Fruit fly (Drosophila melanogaster) whole organism, embryonic: ENCODE data around the gene Mlc-c.

Experiments
- Atf-2 ChIP-seq: fragments of 200-800 bp; sonication (Bioruptor generic); optimal IDR thresholded peaks from 2 replicates; lab custom pipeline; 2016; ENCODE audit warnings: missing biosample characterization, missing genetic modification characterization
- Atf3 ChIP-seq: fragments of 200-800 bp; sonication (Bioruptor generic); optimal IDR thresholded peaks from 3 replicates; lab custom pipeline; 2016; ENCODE audit warnings: missing biosample characterization, missing genetic modification characterization
- BEAF-32 ChIP-seq: fragments of 200-800 bp; sonication (Bioruptor generic); optimal IDR thresholded peaks from 3 replicates; lab custom pipeline; 2017; ENCODE audit warnings: missing biosample characterization, missing genetic modification characterization, mild to moderate bottlenecking, moderate library complexity, missing genetic modification reagents
- CG10654 ChIP-seq: fragments of 200-800 bp; sonication (Bioruptor generic); optimal IDR thresholded peaks from 2 replicates; lab custom pipeline; 2016; ENCODE audit warnings: missing biosample characterization, missing genetic modification characterization
- CG10959 ChIP-seq: fragments of 200-800 bp; sonication (Bioruptor generic); IDR thresholded peaks from 2 replicates; pipeline ENCODE4 v1.3.6; 2022; ENCODE audit warnings: missing biosample characterization, missing genetic modification characterization
- CG12155 ChIP-seq: fragments of 200-800 bp; sonication (Bioruptor generic); optimal IDR thresholded peaks from 3 replicates; lab custom pipeline; 2016; ENCODE audit warnings: missing biosample characterization, missing genetic modification characterization
- CG13123 ChIP-seq: fragments of 200-800 bp; sonication (Bioruptor generic); optimal IDR thresholded peaks from 2 replicates; lab custom pipeline; 2016; ENCODE audit warnings: missing biosample characterization, missing genetic modification characterization
- CG13287 ChIP-seq: fragments of 200-800 bp; sonication (Bioruptor generic); IDR thresholded peaks from 2 replicates; pipeline ENCODE4 v1.3.6; 2022; ENCODE audit warnings: missing biosample characterization, missing genetic modification characterization; ENCODE audit not compliant: partially characterized antibody
- CG13296 ChIP-seq: fragments of 200-800 bp; sonication (Bioruptor generic); optimal IDR thresholded peaks from 3 replicates; lab custom pipeline; 2018; ENCODE audit warnings: missing biosample characterization, mild to moderate bottlenecking, missing genetic modification characterization
- CG13894 ChIP-seq: fragments of 200-800 bp; sonication (Bioruptor generic); optimal IDR thresholded peaks from 3 replicates; lab custom pipeline; 2018; ENCODE audit warnings: missing biosample characterization, mild to moderate bottlenecking, missing genetic modification characterization, moderate library complexity
- CG15011 ChIP-seq: fragments of 200-800 bp; sonication (Bioruptor generic); optimal IDR thresholded peaks from 3 replicates; lab custom pipeline; 2018; ENCODE audit warnings: missing biosample characterization, mild to moderate bottlenecking, missing genetic modification characterization
- CG1529 ChIP-seq: fragments of 200-800 bp; sonication (Bioruptor generic); optimal IDR thresholded peaks from 3 replicates; lab custom pipeline; 2018; ENCODE audit warnings: missing biosample characterization, missing genetic modification characterization
- CG2129 ChIP-seq: fragments of 200-800 bp; sonication (Bioruptor generic); IDR thresholded peaks from 2 replicates; pipeline ENCODE4 v1.3.6; 2022; ENCODE audit warnings: missing biosample characterization, missing genetic modification characterization; ENCODE audit not compliant: partially characterized antibody
- CG3281 ChIP-seq: fragments of 200-800 bp; sonication (Bioruptor generic); optimal IDR thresholded peaks from 3 replicates; lab custom pipeline; 2017; ENCODE audit warnings: missing biosample characterization, mild to moderate bottlenecking, missing genetic modification characterization
- CG4328 ChIP-seq: fragments of 200-800 bp; sonication (Bioruptor generic); optimal IDR thresholded peaks from 3 replicates; lab custom pipeline; 2017; ENCODE audit warnings: missing biosample characterization, missing genetic modification reagents, missing genetic modification characterization
- CG4617 ChIP-seq: fragments of 200-800 bp; sonication (Bioruptor generic); optimal IDR thresholded peaks from 3 replicates; lab custom pipeline; 2016; ENCODE audit warnings: missing biosample characterization, missing genetic modification characterization, borderline replicate concordance
- CG7357 ChIP-seq: fragments of 200-800 bp; sonication (Bioruptor generic); IDR thresholded peaks from 3 replicates; pipeline ENCODE4 v1.3.6; 2022; ENCODE audit warnings: missing biosample characterization, missing genetic modification characterization
- CG8388 ChIP-seq: fragments of 200-800 bp; sonication (Bioruptor generic); optimal IDR thresholded peaks from 2 replicates; lab custom pipeline; 2019; ENCODE audit warnings: missing biosample characterization, mild to moderate bottlenecking, missing genetic modification characterization, moderate library complexity
- CG9609 ChIP-seq: fragments of 200-800 bp; sonication (Bioruptor generic); optimal IDR thresholded peaks from 3 replicates; lab custom pipeline; 2016; ENCODE audit warnings: missing biosample characterization, missing genetic modification characterization
- CG9727 ChIP-seq: fragments of 200-800 bp; sonication (Bioruptor generic); optimal IDR thresholded peaks from 3 replicates; lab custom pipeline; 2017; ENCODE audit warnings: missing biosample characterization, mild to moderate bottlenecking, missing genetic modification characterization
- CG9876 ChIP-seq: fragments of 200-800 bp; sonication (Bioruptor generic); optimal IDR thresholded peaks from 2 replicates; lab custom pipeline; 2016; ENCODE audit warnings: missing biosample characterization, missing genetic modification characterization
- Chrac-16 ChIP-seq: fragments of 200-800 bp; sonication (Bioruptor generic); optimal IDR thresholded peaks from 3 replicates; lab custom pipeline; 2016; ENCODE audit warnings: missing biosample characterization, missing genetic modification characterization
- Dll ChIP-seq: fragments of 200-800 bp; sonication (Bioruptor generic); IDR thresholded peaks from 4 replicates; pipeline ENCODE4 v1.3.6; 2022; ENCODE audit warnings: missing biosample characterization, missing genetic modification characterization; ENCODE audit not compliant: partially characterized antibody
- Doc3 ChIP-seq: fragments of 200-800 bp; sonication (Bioruptor generic); IDR thresholded peaks from 3 replicates; pipeline ENCODE4 v1.3.6; 2022; ENCODE audit warnings: missing biosample characterization, missing genetic modification characterization; ENCODE audit not compliant: partially characterized antibody
- ERR ChIP-seq: fragments of 200-800 bp; sonication (Bioruptor generic); optimal IDR thresholded peaks from 2 replicates; lab custom pipeline; 2016; ENCODE audit warnings: missing biosample characterization, missing genetic modification characterization
- Ets97D ChIP-seq: fragments of 200-800 bp; sonication (Bioruptor generic); optimal IDR thresholded peaks from 3 replicates; lab custom pipeline; 2016; ENCODE audit warnings: missing biosample characterization, missing genetic modification characterization
- GATAe ChIP-seq: fragments of 200-800 bp; sonication (Bioruptor generic); conservative IDR thresholded peaks from 2 replicates; pipeline ENCODE4 v1.3.6; 2022; ENCODE audit warnings: missing biosample characterization, missing genetic modification characterization
- Gug ChIP-seq: fragments of 200-800 bp; sonication (Bioruptor generic); IDR thresholded peaks from 4 replicates; pipeline ENCODE4 v1.3.6; 2022; ENCODE audit warnings: missing biosample characterization, missing genetic modification characterization
- MBD-R2 ChIP-seq: fragments of 200-800 bp; sonication (Bioruptor generic); IDR thresholded peaks from 2 replicates; pipeline ENCODE4 v1.3.6; 2022; ENCODE audit warnings: missing biosample characterization, missing genetic modification characterization
- Mrtf ChIP-seq: fragments of 200-800 bp; sonication (Bioruptor generic); IDR thresholded peaks from 3 replicates; pipeline ENCODE4 v1.3.6; 2022; ENCODE audit warnings: missing biosample characterization, missing genetic modification characterization
- NC2β ChIP-seq: fragments of 200-800 bp; sonication (Bioruptor generic); optimal IDR thresholded peaks from 2 replicates; lab custom pipeline; 2016; ENCODE audit warnings: missing biosample characterization, missing genetic modification characterization
- NFAT ChIP-seq: fragments of 200-800 bp; sonication (Bioruptor generic); IDR thresholded peaks from 2 replicates; pipeline ENCODE4 v1.3.6; 2022; ENCODE audit warnings: missing biosample characterization, missing genetic modification characterization
- Ssrp ChIP-seq: fragments of 200-800 bp; sonication (Bioruptor generic); optimal IDR thresholded peaks from 2 replicates; lab custom pipeline; 2018; ENCODE audit warnings: missing biosample characterization, mild to moderate bottlenecking, missing genetic modification characterization, moderate library complexity
- Taf1 ChIP-seq: fragments of 200-800 bp; sonication (Bioruptor generic); IDR thresholded peaks from 2 replicates; pipeline ENCODE4 v1.3.6; 2022; ENCODE audit warnings: missing biosample characterization, missing genetic modification characterization
- cas ChIP-seq: fragments of 200-800 bp; sonication (Bioruptor generic); IDR thresholded peaks from 2 replicates; pipeline ENCODE4 v1.3.6; 2022; ENCODE audit warnings: missing biosample characterization, missing genetic modification characterization
- dysf ChIP-seq: fragments of 200-800 bp; sonication (Bioruptor generic); IDR thresholded peaks from 3 replicates; pipeline ENCODE4 v1.3.6; 2022; ENCODE audit warnings: missing biosample characterization, missing genetic modification characterization
- fd102C ChIP-seq: fragments of 200-800 bp; sonication (Bioruptor generic); optimal IDR thresholded peaks from 2 replicates; lab custom pipeline; 2018; ENCODE audit warnings: missing biosample characterization, mild to moderate bottlenecking, missing genetic modification characterization, moderate library complexity
- fd64A ChIP-seq: fragments of 200-800 bp; sonication (Bioruptor generic); optimal IDR thresholded peaks from 3 replicates; lab custom pipeline; 2018; ENCODE audit warnings: missing biosample characterization, mild to moderate bottlenecking, missing genetic modification characterization
- fru ChIP-seq: fragments of >200 bp; optimal IDR thresholded peaks from 2 replicates; lab custom pipeline; 2017
- gem ChIP-seq: fragments of 200-800 bp; sonication (Bioruptor generic); optimal IDR thresholded peaks from 2 replicates; lab custom pipeline; 2019; ENCODE audit warnings: missing biosample characterization, mild to moderate bottlenecking, missing genetic modification characterization, moderate library complexity
- her ChIP-seq: fragments of 200-800 bp; sonication (Bioruptor generic); optimal IDR thresholded peaks from 2 replicates; lab custom pipeline; 2016; ENCODE audit warnings: missing biosample characterization, missing genetic modification characterization
- jing ChIP-seq: fragments of 200-800 bp; sonication (Bioruptor generic); optimal IDR thresholded peaks from 2 replicates; lab custom pipeline; 2018; ENCODE audit warnings: missing biosample characterization, mild to moderate bottlenecking, missing genetic modification characterization
- mirr ChIP-seq: fragments of 200-800 bp; sonication (Bioruptor generic); optimal IDR thresholded peaks from 3 replicates; lab custom pipeline; 2018; ENCODE audit warnings: missing biosample characterization, mild to moderate bottlenecking, missing genetic modification characterization
- nom ChIP-seq: fragments of 200-800 bp; sonication (Bioruptor generic); optimal IDR thresholded peaks from 2 replicates; lab custom pipeline; 2017; ENCODE audit warnings: missing biosample characterization, missing genetic modification characterization, mild to moderate bottlenecking, moderate library complexity, missing genetic modification reagents
- pan ChIP-seq, 4 experiments: fragments of >200 bp in 3 of 4; fragments of 200-800 bp in 1 of 4; sonication (Bioruptor generic) in 1 of 4; optimal IDR thresholded peaks in 3 of 4; IDR thresholded peaks in 1 of 4; 2 replicates each; pipeline versions ENCODE4 v1.3.6 to Lab custom; 2017 to 2022; ENCODE audit warnings: missing biosample characterization in 2 of 4, missing genetic modification characterization in 2 of 4, mixed read lengths in 1 of 4
- pros ChIP-seq: fragments of 200-800 bp; sonication (Bioruptor generic); optimal IDR thresholded peaks from 3 replicates; lab custom pipeline; 2019; ENCODE audit warnings: missing biosample characterization, mild to moderate bottlenecking, missing genetic modification characterization, moderate library complexity
- ranshi ChIP-seq: fragments of 200-800 bp; sonication (Bioruptor generic); IDR thresholded peaks from 2 replicates; pipeline ENCODE4 v1.3.6; 2022; ENCODE audit warnings: missing biosample characterization, missing genetic modification characterization
- seq ChIP-seq: fragments of 200-800 bp; sonication (Bioruptor generic); IDR thresholded peaks from 2 replicates; pipeline ENCODE4 v1.3.6; 2022; ENCODE audit warnings: missing biosample characterization, missing genetic modification characterization
- sug ChIP-seq: fragments of 200-800 bp; optimal IDR thresholded peaks from 2 replicates; lab custom pipeline; 2019; ENCODE audit warnings: missing biosample characterization, mild to moderate bottlenecking, missing genetic modification characterization, moderate library complexity
- ttk ChIP-seq: fragments of 200-800 bp; sonication (Bioruptor generic); IDR thresholded peaks from 2 replicates; pipeline ENCODE4 v2.1.2; 2022; ENCODE audit warnings: missing biosample characterization, missing genetic modification characterization
- wdn ChIP-seq: fragments of 200-800 bp; sonication (Bioruptor generic); IDR thresholded peaks from 2 replicates; pipeline ENCODE4 v1.3.6; 2022; ENCODE audit warnings: missing biosample characterization, missing genetic modification characterization

Gene Mlc-c

DNA sequence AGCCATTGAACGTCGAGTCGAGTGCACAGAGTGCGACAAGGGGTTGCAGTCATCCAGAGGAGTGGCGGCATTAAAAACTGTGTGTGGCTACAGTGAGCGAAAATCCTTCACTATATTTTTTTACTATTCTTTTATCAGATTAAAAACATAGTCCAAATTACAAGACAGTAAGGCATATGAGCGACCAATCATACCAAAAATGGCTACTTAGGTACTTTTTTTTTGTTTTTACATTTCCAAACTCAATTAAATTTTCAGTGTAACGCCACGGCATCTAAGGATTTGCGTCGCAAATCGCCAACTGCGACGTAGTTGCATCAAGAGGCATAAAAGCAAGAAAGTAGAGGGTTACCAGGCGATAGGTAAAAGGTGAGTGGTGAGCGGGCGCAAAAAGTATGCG, 16.7 kb upstream of the Mlc-c start (continued):
- TF ChIP-seq CG7357 (GFP tag; lab: Robert Waterston, UW), result 0 out of 3 replicates have a peak, but pooled peaks have one; percentile 42
- TF ChIP-seq Mrtf (GFP tag; lab: Robert Waterston, UW), result no peak
- TF ChIP-seq CG8388 (GFP tag; lab: Kevin White, UChicago), result peak; percentile 60
- no peak for TF ChIP-seq fd64A (GFP tag; lab: Kevin White, UChicago)
- no peak for TF ChIP-seq CG2129 (GFP tag; lab: Robert Waterston, UW)
- TF ChIP-seq Dll (GFP tag; lab: Robert Waterston, UW), result no peak
- TF ChIP-seq BEAF-32 (GFP tag; lab: Kevin White, UChicago), result no peak
- TF ChIP-seq CG13123, result no peak
- TF ChIP-seq CG4617, result no peak
- TF ChIP-seq jing (GFP tag; lab: Kevin White, UChicago), result peak; percentile 4
- peak; percentile 29 for TF ChIP-seq CG9727 (GFP tag; lab: Kevin White, UChicago)
- TF ChIP-seq pros (GFP tag; lab: Kevin White, UChicago), result peak; percentile 17
- TF ChIP-seq Chrac-16, result peak; percentile 46
- no peak for TF ChIP-seq CG12155 (GFP tag; lab: Kevin White, UChicago)
- no peak for TF ChIP-seq her (GFP tag; lab: Kevin White, UChicago)
- TF ChIP-seq fd102C (GFP tag; lab: Kevin White, UChicago), result no peak
- TF ChIP-seq NFAT, result no peak
- peak; percentile 74 for TF ChIP-seq gem (tag; lab: Kevin White, UChicago)
- no peak for TF ChIP-seq GATAe
- no peak for TF ChIP-seq Ets97D (GFP tag; lab: Kevin White, UChicago)
- TF ChIP-seq wdn, result no peak
- no peak for TF ChIP-seq CG4328 (GFP tag; lab: Kevin White, UChicago)
- no peak for TF ChIP-seq seq (GFP tag; lab: Robert Waterston, UW)
- TF ChIP-seq CG10654, result peak; percentile 27
- peak; percentile 52; the same call in 1 of the 2 replicates for TF ChIP-seq ranshi (GFP tag; lab: Robert Waterston, UW)
- no peak for TF ChIP-seq Atf-2 (GFP tag; lab: Kevin White, UChicago)
- no peak for TF ChIP-seq Taf1 (GFP tag; lab: Robert Waterston, UW)
- peak; percentile 36; the same call in 1 of the 4 replicates for TF ChIP-seq Gug (GFP tag; lab: Robert Waterston, UW)
- TF ChIP-seq fru, result no peak
- no peak for TF ChIP-seq CG13287 (GFP tag; lab: Robert Waterston, UW)
- TF ChIP-seq NC2β (GFP tag; lab: Kevin White, UChicago), result no peak
- no peak for TF ChIP-seq sug (tag; lab: Kevin White, UChicago)
- TF ChIP-seq CG3281 (GFP tag; lab: Kevin White, UChicago), result peak; percentile 16
- TF ChIP-seq nom (GFP tag; lab: Kevin White, UChicago), result no peak
- peak; percentile 48 for TF ChIP-seq Ssrp
- no peak for TF ChIP-seq MBD-R2 (GFP tag; lab: Robert Waterston, UW)
- peak; percentile 19; the same call in 1 of the 3 replicates for TF ChIP-seq dysf (GFP tag; lab: Robert Waterston, UW)
- TF ChIP-seq CG9876 (GFP tag; lab: Kevin White, UChicago), result no peak
- no peak for TF ChIP-seq Atf3 (GFP tag; lab: Kevin White, UChicago)
- TF ChIP-seq pan (optimal IDR thresholded peaks at IDR 0.05; lab: Kevin White, UChicago), result no peak
- TF ChIP-seq pan (GFP tag; optimal IDR thresholded peaks at IDR 0.05 in 1 of 2, IDR thresholded peaks at IDR 0.05 in 1 of 2), result no peak
- TF ChIP-seq Doc3 (GFP tag; lab: Robert Waterston, UW), result no peak
- TF ChIP-seq CG9609 (GFP tag; lab: Kevin White, UChicago), result peak; percentile 10
- peak; percentile 42 for TF ChIP-seq ttk (GFP tag; lab: Robert Waterston, UW)
- TF ChIP-seq CG13894 (tag; lab: Kevin White, UChicago), result no peak
- no peak for TF ChIP-seq ERR (GFP tag; lab: Kevin White, UChicago)
- TF ChIP-seq CG1529 (GFP tag; lab: Kevin White, UChicago), result peak; percentile 45
- TF ChIP-seq CG10959 (GFP tag; lab: Robert Waterston, UW), result peak; percentile 58
- no peak for TF ChIP-seq mirr (GFP tag; lab: Kevin White, UChicago)
- TF ChIP-seq CG13296 (GFP tag; lab: Kevin White, UChicago), result no peak
- TF ChIP-seq CG15011 (GFP tag; lab: Kevin White, UChicago), result no peak
- no peak for TF ChIP-seq cas (GFP tag; lab: Robert Waterston, UW)
